Worm (Caenorhabditis elegans): ENCODE results near the gene C17A2.2.

C17A2.2 gene

DNA sequence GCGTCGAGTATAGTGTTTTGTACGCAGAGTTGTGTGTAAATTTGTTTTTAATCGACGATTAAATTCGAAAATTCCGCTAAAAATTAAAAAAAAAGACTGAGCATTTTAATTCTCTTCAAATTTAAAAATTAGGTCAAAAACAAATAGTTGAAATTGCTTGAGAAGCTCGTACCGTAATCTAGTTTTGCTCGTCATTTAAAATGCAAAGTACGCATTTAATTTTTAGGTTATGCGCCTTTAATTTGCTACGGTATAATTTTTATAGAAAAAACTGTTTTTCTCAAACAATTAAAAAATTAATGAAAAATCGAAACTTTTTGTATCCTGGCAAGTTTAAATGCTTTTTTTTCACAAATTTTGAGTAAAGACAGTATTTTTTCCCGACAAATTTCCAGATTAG, 37.5 kb upstream of the C17A2.2 start:
- TF ChIP-seq lin-38 (GFP tag; IDR thresholded peaks at IDR 0.05) (0 out of 2 replicates have a peak, but pooled peaks have one; percentile 12), lin-29 (GFP tag; IDR thresholded peaks at IDR 0.05) (no peak), ceh-44 (GFP tag; IDR thresholded peaks at IDR 0.05) (no peak), F49E8.2 (tag; optimal IDR thresholded peaks at IDR 0.05; ENCODE audit: borderline replicate concordance) (peak; percentile 56)

DNA sequence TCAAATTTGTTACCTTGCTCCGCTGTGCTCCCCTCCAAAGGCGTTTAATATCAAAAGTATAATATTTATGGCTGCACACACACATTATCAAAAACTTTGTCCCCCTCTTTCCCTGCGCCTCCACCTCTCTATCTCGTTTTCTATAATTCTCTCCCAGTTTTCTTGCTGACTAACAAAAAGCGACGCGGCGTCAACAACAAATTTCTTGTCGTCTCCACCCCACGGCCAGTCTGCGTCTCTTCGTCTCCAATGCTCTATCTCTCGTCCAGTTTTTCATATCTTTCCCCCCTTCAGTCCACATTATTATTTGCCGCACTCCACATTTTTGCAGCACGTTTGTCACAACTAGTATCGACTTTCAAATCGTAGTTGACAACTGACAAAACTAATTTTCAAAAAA, 35.6 kb upstream of the C17A2.2 start:
- TF ChIP-seq dmd-8 (GFP tag; IDR thresholded peaks at IDR 0.05), result no peak
- TF ChIP-seq nhr-28 (tag; optimal IDR thresholded peaks at IDR 0.05), result peak; percentile 76
- peak; percentile 35 for TF ChIP-seq pqm-1 (tag; optimal IDR thresholded peaks at IDR 0.05)
- peak; percentile 13 for TF ChIP-seq dpl-1 (GFP tag; optimal IDR thresholded peaks at IDR 0.05)
- no peak for TF ChIP-seq lim-7 (GFP tag; IDR thresholded peaks at IDR 0.05)
- TF ChIP-seq nhr-6 (tag; optimal IDR thresholded peaks at IDR 0.05), result peak; percentile 42
- peak; percentile 27 for TF ChIP-seq spr-1 (tag; optimal IDR thresholded peaks at IDR 0.05)
- TF ChIP-seq hlh-30 (tag; optimal IDR thresholded peaks at IDR 0.05; ENCODE audit: insufficient read depth), result peak; percentile 34
- TF ChIP-seq mdl-1 (tag; optimal IDR thresholded peaks at IDR 0.05), result peak in 1 of 2 experiments; percentile 5
- TF ChIP-seq madf-9 (GFP tag; conservative IDR thresholded peaks at IDR 0.05), result no peak
- TF ChIP-seq unc-62 (GFP tag; optimal IDR thresholded peaks at IDR 0.05 in 1 of 2), result peak in 1 of 2 experiments; percentile 81
- TF ChIP-seq unc-62 (tag; optimal IDR thresholded peaks at IDR 0.05), result no peak
- TF ChIP-seq dmd-6 (GFP tag; IDR thresholded peaks at IDR 0.05), result peak; percentile 36; the same call in 1 of the 2 replicates
- TF ChIP-seq php-3 (GFP tag; IDR thresholded peaks at IDR 0.05), result 0 out of 2 replicates have a peak, but pooled peaks have one; percentile 36
- TF ChIP-seq ces-1 (GFP tag; optimal IDR thresholded peaks at IDR 0.05), result no peak
- peak; percentile 85 for TF ChIP-seq mep-1 (tag; optimal IDR thresholded peaks at IDR 0.05)
- TF ChIP-seq hmg-1.1 (GFP tag; IDR thresholded peaks at IDR 0.05), result peak; percentile 32; the same call in 1 of the 2 replicates
- TF ChIP-seq lsy-2 (tag; optimal IDR thresholded peaks at IDR 0.05), result peak in 1 of 2 experiments; percentile 49
- peak; percentile 68 for TF ChIP-seq rbr-2 (tag; optimal IDR thresholded peaks at IDR 0.05)
- TF ChIP-seq arid-1 (GFP tag; conservative IDR thresholded peaks at IDR 0.05), result no peak
- peak; percentile 30 for TF ChIP-seq nhr-102 (tag; optimal IDR thresholded peaks at IDR 0.05)
- peak; percentile 63 for TF ChIP-seq hlh-11 (tag; optimal IDR thresholded peaks at IDR 0.05)
- TF ChIP-seq lin-13 (GFP tag; optimal IDR thresholded peaks at IDR 0.05), result peak; percentile 24
- peak; percentile 87 for TF ChIP-seq dve-1 (tag; optimal IDR thresholded peaks at IDR 0.05; ENCODE audit: insufficient read depth)
- 0 out of 2 replicates have a peak, but pooled peaks have one; percentile 7 for TF ChIP-seq lin-38 (GFP tag; IDR thresholded peaks at IDR 0.05)
- TF ChIP-seq daf-16 (GFP tag; optimal IDR thresholded peaks at IDR 0.05), result peak in 1 of 2 experiments; percentile 64
- TF ChIP-seq daf-16 (tag; optimal IDR thresholded peaks at IDR 0.05), result peak; percentile 77
- no peak for TF ChIP-seq daf-8 (GFP tag; IDR thresholded peaks at IDR 0.05)
- no peak for TF ChIP-seq pha-4 (GFP tag; IDR thresholded peaks at IDR 0.05)
- TF ChIP-seq pha-4 (tag; optimal IDR thresholded peaks at IDR 0.05), result peak; percentile 75
- TF ChIP-seq mes-2 (tag; optimal IDR thresholded peaks at IDR 0.05; ENCODE audit: poor library complexity, severe bottlenecking), result peak; percentile 47

DNA sequence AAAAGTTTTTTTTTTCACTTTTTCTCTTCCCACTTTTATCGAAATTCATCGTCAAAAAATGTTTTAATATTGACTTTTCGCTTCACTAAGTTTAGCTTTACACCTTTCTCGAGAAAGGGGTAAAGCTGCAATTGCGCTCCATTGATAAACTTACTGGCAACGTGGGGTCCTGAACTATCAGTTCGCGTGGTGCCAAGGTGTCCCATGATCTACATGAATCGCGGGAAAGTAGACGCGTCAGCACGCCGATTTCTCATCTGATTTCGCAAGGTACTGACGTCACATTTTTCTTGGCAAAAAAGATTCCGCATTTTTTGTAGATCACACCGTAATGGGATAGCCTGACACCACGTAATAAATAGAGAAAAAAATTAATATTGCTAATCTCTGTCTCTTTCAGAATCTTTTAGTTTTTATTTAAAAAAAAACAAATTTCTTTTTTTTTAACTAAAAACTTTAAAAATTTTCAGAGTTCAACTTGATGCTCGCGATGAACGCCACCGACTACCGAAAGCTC, 34.3 kb upstream of the C17A2.2 start, which contains the start of gene lido-15:
lido-15 (plus strand) TSS at position 467 of the 517 bp plus-strand sequence.
- TF ChIP-seq hlh-30 (tag; optimal IDR thresholded peaks at IDR 0.05; ENCODE audit: insufficient read depth) (peak; percentile 51), lin-38 (GFP tag; IDR thresholded peaks at IDR 0.05) (peak; percentile 42), nhr-28 (tag; optimal IDR thresholded peaks at IDR 0.05) (no peak), unc-62 (GFP tag; optimal IDR thresholded peaks at IDR 0.05 in 1 of 2) (peak in 1 of 2 experiments; percentile 64), unc-62 (tag; optimal IDR thresholded peaks at IDR 0.05) (no peak)
